Worm (Caenorhabditis elegans) whole organism, midembryonic: ENCODE results near the gene srsx-17.

Experiments
- T22C8.4 ChIP-seq: fragments of 200-800 bp; sonication (Bioruptor generic); IDR thresholded peaks from 2 replicates; pipeline ENCODE4 v1.3.6; 2022; ENCODE audit warnings: missing genetic modification characterization, missing compliant biosample characterization
- cog-1 ChIP-seq: sonication (generic microtip); optimal IDR thresholded peaks from 2 replicates; lab custom pipeline; 2016; ENCODE audit warnings: missing genetic modification characterization, missing compliant biosample characterization
- flt-1 ChIP-seq: fragments of 200-800 bp; sonication (Bioruptor generic); IDR thresholded peaks from 2 replicates; pipeline ENCODE4 v1.3.6; 2022; ENCODE audit warnings: missing genetic modification characterization, missing compliant biosample characterization
- klf-2 ChIP-seq: fragments of 200-800 bp; sonication (Bioruptor generic); conservative IDR thresholded peaks from 2 replicates; pipeline ENCODE4 v1.3.6; 2022; ENCODE audit warnings: missing genetic modification reagents, missing genetic modification characterization, missing compliant biosample characterization
- med-1 ChIP-seq: sonication (generic microtip); optimal IDR thresholded peaks from 2 replicates; lab custom pipeline; 2017; ENCODE audit warnings: missing genetic modification characterization, mild to moderate bottlenecking, missing compliant biosample characterization, antibody characterized with exemption, missing genetic modification reagents; ENCODE audit not compliant: insufficient read depth
- ref-1 ChIP-seq: fragments of 200-800 bp; sonication (Bioruptor generic); conservative IDR thresholded peaks from 2 replicates; pipeline ENCODE4 v1.3.6; 2022; ENCODE audit warnings: missing genetic modification reagents, missing genetic modification characterization, missing compliant biosample characterization
- tab-1 ChIP-seq: fragments of 200-800 bp; sonication (Bioruptor generic); IDR thresholded peaks from 2 replicates; pipeline ENCODE4 v1.3.6; 2022; ENCODE audit warnings: missing genetic modification characterization, missing compliant biosample characterization
- ztf-23 ChIP-seq: fragments of 200-800 bp; sonication (Bioruptor generic); IDR thresholded peaks from 2 replicates; pipeline ENCODE4 v1.3.6; 2022; ENCODE audit warnings: missing genetic modification reagents, missing genetic modification characterization, missing compliant biosample characterization
- ztf-29 ChIP-seq: fragments of 200-800 bp; sonication (Bioruptor generic); IDR thresholded peaks from 2 replicates; pipeline ENCODE4 v1.3.6; 2022; ENCODE audit warnings: missing genetic modification reagents, missing genetic modification characterization, missing compliant biosample characterization

The srsx-17 gene

ce11 chrV:5927347-5927746 is at the start of gene srsx-17:
srsx-17 (plus strand) TSS chrV:5927647.
- TF ChIP-seq klf-2 (GFP tag; lab: Robert Waterston, UW) (no peak), tab-1 (GFP tag; lab: Robert Waterston, UW) (no peak), ztf-29 (GFP tag; lab: Robert Waterston, UW) (no peak), flt-1 (no peak), ztf-23 (GFP tag; lab: Robert Waterston, UW) (no peak), ref-1 (no peak), cog-1 (tag; lab: Kevin White, UChicago) (no peak)

- TF ChIP-seq ref-1 (no peak), T22C8.4 (GFP tag; lab: Robert Waterston, UW) (no peak), tab-1 (GFP tag; lab: Robert Waterston, UW) (no peak), klf-2 (GFP tag; lab: Robert Waterston, UW) (no peak), cog-1 (tag; lab: Kevin White, UChicago) (no peak), ztf-23 (GFP tag; lab: Robert Waterston, UW) (no peak), ztf-29 (GFP tag; lab: Robert Waterston, UW) (no peak), flt-1 (no peak), med-1 (no peak)
These were observed 47.4 kb upstream of the srsx-17 start, which contains the start of gene C02G6.3 for ce11 chrV:5880064-5880463. C02G6.3 (plus strand) TSS chrV:5880364.

- no peak for TF ChIP-seq ref-1
- TF ChIP-seq ztf-29 (GFP tag; lab: Robert Waterston, UW): no peak
- TF ChIP-seq flt-1: no peak
- TF ChIP-seq tab-1 (GFP tag; lab: Robert Waterston, UW): no peak
- no peak for TF ChIP-seq T22C8.4 (GFP tag; lab: Robert Waterston, UW)
- no peak for TF ChIP-seq klf-2 (GFP tag; lab: Robert Waterston, UW)
- TF ChIP-seq med-1: no peak
- TF ChIP-seq cog-1 (tag; lab: Kevin White, UChicago): no peak
- TF ChIP-seq ztf-23 (GFP tag; lab: Robert Waterston, UW): no peak
These were observed 45.0 kb upstream of the srsx-17 start for ce11 chrV:5882429-5882828.

- no peak for TF ChIP-seq klf-2 (GFP tag; lab: Robert Waterston, UW)
- TF ChIP-seq tab-1 (GFP tag; lab: Robert Waterston, UW): no peak
- no peak for TF ChIP-seq flt-1
- no peak for TF ChIP-seq ref-1
- no peak for TF ChIP-seq ztf-29 (GFP tag; lab: Robert Waterston, UW)
- no peak for TF ChIP-seq cog-1 (tag; lab: Kevin White, UChicago)
- TF ChIP-seq T22C8.4 (GFP tag; lab: Robert Waterston, UW): no peak
- TF ChIP-seq ztf-23 (GFP tag; lab: Robert Waterston, UW): no peak
- no peak for TF ChIP-seq med-1
These were observed 43.7 kb upstream of the srsx-17 start, which contains the start of gene C04E6.8 for ce11 chrV:5883735-5884134. C04E6.8 (minus strand) TSS chrV:5883835.

ce11 chrV:5888820-5889219 is 38.6 kb upstream of the srsx-17 start:
- TF ChIP-seq tab-1 (GFP tag; lab: Robert Waterston, UW): no peak
- TF ChIP-seq ztf-29 (GFP tag; lab: Robert Waterston, UW): no peak

ce11 chrV:5891204-5891603 is 36.2 kb upstream of the srsx-17 start:
- TF ChIP-seq med-1 (no peak), klf-2 (GFP tag; lab: Robert Waterston, UW) (no peak), T22C8.4 (GFP tag; lab: Robert Waterston, UW) (no peak), ztf-29 (GFP tag; lab: Robert Waterston, UW) (no peak), ztf-23 (GFP tag; lab: Robert Waterston, UW) (no peak), flt-1 (no peak), tab-1 (GFP tag; lab: Robert Waterston, UW) (no peak), cog-1 (tag; lab: Kevin White, UChicago) (no peak), ref-1 (no peak)

- TF ChIP-seq ztf-23 (GFP tag; lab: Robert Waterston, UW): no peak
- TF ChIP-seq T22C8.4 (GFP tag; lab: Robert Waterston, UW): no peak
- no peak for TF ChIP-seq tab-1 (GFP tag; lab: Robert Waterston, UW)
- TF ChIP-seq ref-1: no peak
- no peak for TF ChIP-seq ztf-29 (GFP tag; lab: Robert Waterston, UW)
- TF ChIP-seq cog-1 (tag; lab: Kevin White, UChicago): no peak
- no peak for TF ChIP-seq klf-2 (GFP tag; lab: Robert Waterston, UW)
- no peak for TF ChIP-seq med-1
- no peak for TF ChIP-seq flt-1
These were observed 34.4 kb upstream of the srsx-17 start, which contains the start of gene C04E6.7 for ce11 chrV:5893015-5893414. C04E6.7 (plus strand) TSS chrV:5893315.

- no peak for TF ChIP-seq flt-1
- TF ChIP-seq ztf-23 (GFP tag; lab: Robert Waterston, UW): no peak
- TF ChIP-seq tab-1 (GFP tag; lab: Robert Waterston, UW): no peak
- no peak for TF ChIP-seq ref-1
- TF ChIP-seq klf-2 (GFP tag; lab: Robert Waterston, UW): no peak
- no peak for TF ChIP-seq med-1
- no peak for TF ChIP-seq cog-1 (tag; lab: Kevin White, UChicago)
- TF ChIP-seq ztf-29 (GFP tag; lab: Robert Waterston, UW): no peak
- no peak for TF ChIP-seq T22C8.4 (GFP tag; lab: Robert Waterston, UW)
These were observed 32.4 kb upstream of the srsx-17 start, which contains the start of gene grd-9 for ce11 chrV:5895021-5895420. grd-9 (plus strand) TSS chrV:5895321.

ce11 chrV:5899940-5900339 is 27.5 kb upstream of the srsx-17 start, which contains the start of gene srd-16:
srd-16 (minus strand) TSS chrV:5900040.
- TF ChIP-seq flt-1: no peak
- TF ChIP-seq ztf-23 (GFP tag; lab: Robert Waterston, UW): no peak
- TF ChIP-seq T22C8.4 (GFP tag; lab: Robert Waterston, UW): no peak
- TF ChIP-seq tab-1 (GFP tag; lab: Robert Waterston, UW): no peak
- TF ChIP-seq med-1: no peak
- no peak for TF ChIP-seq ref-1
- no peak for TF ChIP-seq cog-1 (tag; lab: Kevin White, UChicago)
- no peak for TF ChIP-seq klf-2 (GFP tag; lab: Robert Waterston, UW)
- no peak for TF ChIP-seq ztf-29 (GFP tag; lab: Robert Waterston, UW)

ce11 chrV:5901833-5902232 is 25.6 kb upstream of the srsx-17 start, which contains the start of gene C04E6.5:
C04E6.5 (plus strand) TSS chrV:5902133.
- TF ChIP-seq ztf-29 (GFP tag; lab: Robert Waterston, UW): no peak
- TF ChIP-seq flt-1: no peak
- TF ChIP-seq med-1: no peak
- no peak for TF ChIP-seq ref-1
- TF ChIP-seq tab-1 (GFP tag; lab: Robert Waterston, UW): no peak
- no peak for TF ChIP-seq cog-1 (tag; lab: Kevin White, UChicago)
- TF ChIP-seq klf-2 (GFP tag; lab: Robert Waterston, UW): no peak
- TF ChIP-seq T22C8.4 (GFP tag; lab: Robert Waterston, UW): no peak
- no peak for TF ChIP-seq ztf-23 (GFP tag; lab: Robert Waterston, UW)
